Worm (Caenorhabditis elegans) whole organism, L2 larva: Measurements from ENCODE around the gene str-31.

ENCODE experiments used
- ZK546.5 ChIP-seq: sonication (generic microtip); optimal IDR thresholded peaks from 2 replicates; lab custom pipeline; 2017; ENCODE audit warnings: missing biosample characterization, missing genetic modification characterization
- egl-27 ChIP-seq: sonication (generic microtip); optimal IDR thresholded peaks from 3 replicates; lab custom pipeline; 2017; ENCODE audit warnings: missing biosample characterization, missing genetic modification reagents, missing genetic modification characterization
- lin-13 ChIP-seq: fragments of 150-350 bp; optimal IDR thresholded peaks from 2 replicates; lab custom pipeline; 2014; ENCODE audit warnings: missing biosample characterization, missing genetic modification reagents, missing genetic modification characterization
- nhr-12 ChIP-seq: fragments of 150-350 bp; optimal IDR thresholded peaks from 2 replicates; lab custom pipeline; 2014; ENCODE audit warnings: missing biosample characterization, missing genetic modification characterization
- unc-39 ChIP-seq: fragments of 150-350 bp; optimal IDR thresholded peaks from 2 replicates; lab custom pipeline; 2014; ENCODE audit warnings: missing biosample characterization, missing genetic modification characterization

- TF ChIP-seq unc-39 (tag; lab: Kevin White, UChicago) (no peak), egl-27 (no peak), lin-13 (GFP tag; lab: Kevin White, UChicago) (no peak), nhr-12 (tag; lab: Kevin White, UChicago) (no peak), ZK546.5 (tag; lab: Kevin White, UChicago) (no peak)
Measured at ce11 chrV:7472815-7473214, 35.7 kb downstream of the str-31 start, which contains the start of gene str-28.
